Fruit fly (Drosophila melanogaster): ENCODE measurements around the gene CG12590.
A peak's percentile ranks its signal among the peaks of the same experiment; 100 is the strongest.

CG12590 gene

DNA sequence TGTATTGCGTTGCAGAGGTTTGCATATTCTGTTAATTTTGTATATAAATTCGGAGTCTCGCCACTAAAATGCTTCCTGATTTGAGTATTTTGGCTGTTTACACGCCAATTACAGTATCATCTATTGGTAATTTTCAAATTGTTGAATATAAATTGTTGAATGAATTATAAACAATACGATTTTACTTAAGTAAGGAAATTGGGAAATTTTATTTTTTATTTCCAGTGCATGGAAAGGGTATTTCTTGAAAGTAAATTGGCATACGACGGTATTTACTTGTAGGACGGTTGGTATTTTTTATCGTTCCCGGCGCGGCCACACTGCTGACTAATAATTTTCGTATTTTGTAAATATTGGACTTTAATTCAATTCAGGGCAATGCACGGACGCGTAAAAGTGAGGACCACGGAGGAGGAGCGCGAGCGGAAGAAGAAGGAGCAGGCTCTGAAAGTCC, 31.6 kb upstream of the CG12590 start, which contains the start of gene RabGGTa (continued):
- TF ChIP-seq bsh (GFP tag; optimal IDR thresholded peaks at IDR 0.05) (peak in 1 of 2 experiments; percentile 76), HLH3B (GFP tag; IDR thresholded peaks at IDR 0.05) (peak; percentile 50; the same call in 1 of the 2 replicates), CG31388 (GFP tag; optimal IDR thresholded peaks at IDR 0.05) (no peak), crp (GFP tag; optimal IDR thresholded peaks at IDR 0.05) (peak in 1 of 2 experiments; percentile 0), CG2129 (GFP tag; IDR thresholded peaks at IDR 0.05; ENCODE audit: partially characterized antibody) (no peak), sug (tag; optimal IDR thresholded peaks at IDR 0.05) (no peak), CG11247 (GFP tag; IDR thresholded peaks at IDR 0.05) (peak; percentile 59), Med (GFP tag) (peak; percentile 92), Chrac-16 (GFP tag; optimal IDR thresholded peaks at IDR 0.05) (peak; percentile 40), ab (GFP tag; optimal IDR thresholded peaks at IDR 0.05) (no peak), CG10654 (GFP tag; optimal IDR thresholded peaks at IDR 0.05) (no peak), ttk (GFP tag; IDR thresholded peaks at IDR 0.05) (peak; percentile 46; the same call in 1 of the 2 replicates), fru (optimal IDR thresholded peaks at IDR 0.05) (no peak), CG7745 (tag; optimal IDR thresholded peaks at IDR 0.05) (no peak), CG15073 (GFP tag; optimal IDR thresholded peaks at IDR 0.05) (no peak), ap (GFP tag; IDR thresholded peaks at IDR 0.05) (0 out of 2 replicates have a peak, but pooled peaks have one; percentile 12), Eip74EF (GFP tag; optimal IDR thresholded peaks at IDR 0.05) (peak in 1 of 2 experiments; percentile 60), CG10274 (GFP tag; optimal IDR thresholded peaks at IDR 0.05) (no peak), pzg (GFP tag; optimal IDR thresholded peaks at IDR 0.05) (peak; percentile 52), inv (GFP tag; IDR thresholded peaks at IDR 0.05; ENCODE audit: partially characterized antibody) (no peak), CG11723 (GFP tag; optimal IDR thresholded peaks at IDR 0.05) (peak; percentile 20), bowl (GFP tag; IDR thresholded peaks at IDR 0.05) (no peak; the same call in 1 of the 2 replicates), CoRest (tag; optimal IDR thresholded peaks at IDR 0.05) (peak; percentile 76), Dip2 (GFP tag; IDR thresholded peaks at IDR 0.05) (no peak), Six4 (GFP tag; optimal IDR thresholded peaks at IDR 0.05) (peak; percentile 28), gsb (GFP tag; IDR thresholded peaks at IDR 0.05) (peak; percentile 59), B-H2 (GFP tag; optimal IDR thresholded peaks at IDR 0.05) (no peak), ara (GFP tag; IDR thresholded peaks at IDR 0.05) (peak; percentile 50; the same call in 1 of the 2 replicates), caup (GFP tag; optimal IDR thresholded peaks at IDR 0.05; ENCODE audit: severe bottlenecking) (peak; percentile 30), CG8281 (tag; optimal IDR thresholded peaks at IDR 0.05) (peak; percentile 31), Jarid2 (GFP tag; optimal IDR thresholded peaks at IDR 0.05) (peak; percentile 13), Ets97D (GFP tag; optimal IDR thresholded peaks at IDR 0.05) (peak; percentile 44), sens (GFP tag) (peak; percentile 96), CG6254 (GFP tag; optimal IDR thresholded peaks at IDR 0.05) (peak; percentile 31), cad (GFP tag; optimal IDR thresholded peaks at IDR 0.05) (no peak), HLH4C (GFP tag; IDR thresholded peaks at IDR 0.05; ENCODE audit: partially characterized antibody) (no peak), crol (GFP tag; IDR thresholded peaks at IDR 0.05) (0 out of 2 replicates have a peak, but pooled peaks have one; percentile 34), CG15479 (GFP tag; optimal IDR thresholded peaks at IDR 0.05) (no peak), YL-1 (GFP tag; optimal IDR thresholded peaks at IDR 0.05) (peak; percentile 85), pan (optimal IDR thresholded peaks at IDR 0.05) (no peak), pan (GFP tag; optimal IDR thresholded peaks at IDR 0.05 in 1 of 2, IDR thresholded peaks at IDR 0.05 in 1 of 2) (peak in 1 of 2 experiments; percentile 81), Fer2 (tag; optimal IDR thresholded peaks at IDR 0.05) (no peak), scrt (GFP tag; optimal IDR thresholded peaks at IDR 0.05) (peak; percentile 9), CG4707 (GFP tag; optimal IDR thresholded peaks at IDR 0.05) (peak; percentile 42), CG13624 (GFP tag; optimal IDR thresholded peaks at IDR 0.05) (peak; percentile 59), fd3F (GFP tag; optimal IDR thresholded peaks at IDR 0.05) (peak; percentile 48), dm (GFP tag; optimal IDR thresholded peaks at IDR 0.05) (peak; percentile 29), NK7.1 (GFP tag; optimal IDR thresholded peaks at IDR 0.05) (no peak), CG1792 (GFP tag; optimal IDR thresholded peaks at IDR 0.05) (peak; percentile 54), Drgx (GFP tag; IDR thresholded peaks at IDR 0.05) (peak; percentile 71)
